Fruit fly (Drosophila melanogaster) S2 (cell line): ENCODE data around the gene ct.

Source experiments
- CG8478 ChIP-seq: fragments of >200 bp; optimal IDR thresholded peaks from 2 replicates; lab custom pipeline; 2018
- CTCF ChIP-seq, 2 experiments: fragments of >200 bp; optimal IDR thresholded peaks; 2 replicates each; lab custom pipeline; 2018

dm6 chrX:7688871-7689270, 80.6 kb downstream of the ct start:
- TF ChIP-seq CTCF (optimal IDR thresholded peaks at IDR 0.05; lab: Kevin White, UChicago) (no peak), CG8478 (no peak)
